Worm (Caenorhabditis elegans): ENCODE data around the gene srsx-22.

DNA sequence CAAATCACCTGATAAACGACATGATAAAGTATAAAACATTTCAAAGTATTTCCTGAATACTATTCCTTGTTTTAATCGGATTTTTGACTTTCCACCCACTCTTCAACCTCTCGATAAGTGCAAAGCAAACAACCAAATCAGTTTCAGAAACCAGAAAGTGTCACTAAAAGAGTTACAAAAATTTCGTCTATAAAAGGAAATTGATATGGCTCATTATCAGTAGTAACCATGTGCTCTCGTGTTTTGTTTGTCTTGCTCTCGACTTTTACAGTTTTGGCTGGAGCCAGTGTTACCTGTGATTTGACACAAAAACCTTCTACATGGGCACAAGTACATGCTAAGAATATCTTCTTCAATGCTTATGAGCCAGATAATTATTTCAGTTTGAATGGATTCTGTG is 32.2 kb downstream of the srsx-22 start, which contains the start of gene F52E1.14:
- no peak for TF ChIP-seq him-1 (tag; optimal IDR thresholded peaks at IDR 0.05)
- no peak for TF ChIP-seq dao-5 (tag; optimal IDR thresholded peaks at IDR 0.05)
- no peak for TF ChIP-seq W03F9.2 (tag; optimal IDR thresholded peaks at IDR 0.05)

All from whole organism, L4/young adult.